Fruit fly (Drosophila melanogaster) whole organism, embryonic: ENCODE measurements around the gene Top3beta.
A peak's percentile ranks its signal among the peaks of the same experiment; 100 is the strongest.

Experiments
- CG10147 ChIP-seq: fragments of 200-800 bp; sonication (Bioruptor generic); optimal IDR thresholded peaks from 2 replicates; lab custom pipeline; 2019; ENCODE audit warnings: missing biosample characterization, mild to moderate bottlenecking, missing genetic modification characterization, moderate library complexity
- CG11504 ChIP-seq: fragments of 200-800 bp; sonication (Bioruptor generic); optimal IDR thresholded peaks from 3 replicates; lab custom pipeline; 2019; ENCODE audit warnings: missing biosample characterization, mild to moderate bottlenecking, missing genetic modification characterization, moderate library complexity
- CG12391 ChIP-seq: fragments of 200-800 bp; sonication (Bioruptor generic); optimal IDR thresholded peaks from 3 replicates; lab custom pipeline; 2018; ENCODE audit warnings: missing biosample characterization, mild to moderate bottlenecking, missing genetic modification characterization, moderate library complexity
- CG2129 ChIP-seq: fragments of 200-800 bp; sonication (Bioruptor generic); IDR thresholded peaks from 2 replicates; pipeline ENCODE4 v1.3.6; 2022; ENCODE audit warnings: missing biosample characterization, missing genetic modification characterization; ENCODE audit not compliant: partially characterized antibody
- CG34224 ChIP-seq: fragments of 200-800 bp; sonication (Bioruptor generic); IDR thresholded peaks from 3 replicates; pipeline ENCODE4 v1.3.6; 2022; ENCODE audit warnings: missing biosample characterization, missing genetic modification characterization; ENCODE audit not compliant: partially characterized antibody
- CG34422 ChIP-seq: fragments of 200-800 bp; sonication (Bioruptor generic); IDR thresholded peaks from 3 replicates; pipeline ENCODE4 v1.3.6; 2022; ENCODE audit warnings: missing biosample characterization, missing genetic modification characterization
- CG3995 ChIP-seq: fragments of 200-800 bp; sonication (Bioruptor generic); optimal IDR thresholded peaks from 3 replicates; lab custom pipeline; 2016; ENCODE audit warnings: missing biosample characterization, missing genetic modification characterization
- CG4424 ChIP-seq: fragments of 200-800 bp; sonication (Bioruptor generic); optimal IDR thresholded peaks from 3 replicates; lab custom pipeline; 2016; ENCODE audit warnings: missing biosample characterization, missing genetic modification characterization
- CG4617 ChIP-seq: fragments of 200-800 bp; sonication (Bioruptor generic); optimal IDR thresholded peaks from 3 replicates; lab custom pipeline; 2016; ENCODE audit warnings: missing biosample characterization, missing genetic modification characterization, borderline replicate concordance
- CG4820 ChIP-seq: fragments of 200-800 bp; sonication (Bioruptor generic); optimal IDR thresholded peaks from 3 replicates; lab custom pipeline; 2016; ENCODE audit warnings: missing biosample characterization, missing genetic modification characterization
- CG6791 ChIP-seq: fragments of 200-800 bp; sonication (Bioruptor generic); IDR thresholded peaks from 3 replicates; pipeline ENCODE4 v1.3.6; 2022; ENCODE audit warnings: missing biosample characterization, missing genetic modification characterization; ENCODE audit not compliant: partially characterized antibody
- CG7745 ChIP-seq: fragments of 200-800 bp; sonication (Bioruptor generic); optimal IDR thresholded peaks from 2 replicates; lab custom pipeline; 2018; ENCODE audit warnings: missing biosample characterization, mild to moderate bottlenecking, missing genetic modification characterization, moderate library complexity
- CG8290 ChIP-seq, 3 experiments: fragments of 200-800 bp; sonication (Bioruptor generic); optimal IDR thresholded peaks; 2 replicates each; lab custom pipeline; 2016 to 2019; ENCODE audit warnings: missing biosample characterization in 3 of 3, missing genetic modification characterization in 3 of 3, mild to moderate bottlenecking in 2 of 3, moderate library complexity in 1 of 3
- Dll ChIP-seq: fragments of 200-800 bp; sonication (Bioruptor generic); IDR thresholded peaks from 4 replicates; pipeline ENCODE4 v1.3.6; 2022; ENCODE audit warnings: missing biosample characterization, missing genetic modification characterization; ENCODE audit not compliant: partially characterized antibody
- Doc3 ChIP-seq: fragments of 200-800 bp; sonication (Bioruptor generic); IDR thresholded peaks from 3 replicates; pipeline ENCODE4 v1.3.6; 2022; ENCODE audit warnings: missing biosample characterization, missing genetic modification characterization; ENCODE audit not compliant: partially characterized antibody
- Dp ChIP-seq: fragments of 200-800 bp; sonication (Bioruptor generic); optimal IDR thresholded peaks from 2 replicates; lab custom pipeline; 2018; ENCODE audit warnings: missing biosample characterization, mild to moderate bottlenecking, missing genetic modification characterization, moderate library complexity
- Fer1 ChIP-seq: fragments of 200-800 bp; sonication (Bioruptor generic); optimal IDR thresholded peaks from 2 replicates; lab custom pipeline; 2017; ENCODE audit warnings: missing biosample characterization, mild to moderate bottlenecking, missing genetic modification characterization
- HLH4C ChIP-seq: fragments of 200-800 bp; sonication (Bioruptor generic); IDR thresholded peaks from 3 replicates; pipeline ENCODE4 v1.3.6; 2022; ENCODE audit warnings: missing biosample characterization, missing genetic modification characterization; ENCODE audit not compliant: partially characterized antibody
- Hmr ChIP-seq: fragments of 200-800 bp; sonication (Bioruptor generic); optimal IDR thresholded peaks from 3 replicates; lab custom pipeline; 2017; ENCODE audit warnings: mild to moderate bottlenecking, missing biosample characterization, missing genetic modification reagents, missing genetic modification characterization
- MBD-R2 ChIP-seq: fragments of 200-800 bp; sonication (Bioruptor generic); IDR thresholded peaks from 2 replicates; pipeline ENCODE4 v1.3.6; 2022; ENCODE audit warnings: missing biosample characterization, missing genetic modification characterization
- Myb ChIP-seq: fragments of 200-800 bp; sonication (Bioruptor generic); optimal IDR thresholded peaks from 2 replicates; lab custom pipeline; 2016; ENCODE audit warnings: missing biosample characterization, missing genetic modification characterization
- Nf-YC ChIP-seq: fragments of 200-800 bp; optimal IDR thresholded peaks from 3 replicates; lab custom pipeline; 2019; ENCODE audit warnings: missing biosample characterization, mild to moderate bottlenecking, missing genetic modification characterization, moderate library complexity
- Opbp ChIP-seq: fragments of 200-800 bp; sonication (Bioruptor generic); IDR thresholded peaks from 3 replicates; pipeline ENCODE4 v1.3.6; 2022; ENCODE audit warnings: missing biosample characterization, missing genetic modification characterization; ENCODE audit not compliant: partially characterized antibody
- YL-1 ChIP-seq: fragments of 200-800 bp; sonication (Bioruptor generic); optimal IDR thresholded peaks from 3 replicates; lab custom pipeline; 2017; ENCODE audit warnings: missing biosample characterization, mild to moderate bottlenecking, missing genetic modification characterization
- amos ChIP-seq: fragments of 200-800 bp; sonication (Bioruptor generic); IDR thresholded peaks from 2 replicates; pipeline ENCODE4 v1.3.6; 2022; ENCODE audit warnings: missing biosample characterization, missing genetic modification characterization; ENCODE audit not compliant: partially characterized antibody
- ato ChIP-seq: fragments of 200-800 bp; sonication (Bioruptor generic); IDR thresholded peaks from 2 replicates; pipeline ENCODE4 v1.3.6; 2022; ENCODE audit warnings: missing biosample characterization, missing genetic modification characterization; ENCODE audit not compliant: partially characterized antibody
- chinmo ChIP-seq: fragments of 200-800 bp; sonication (Bioruptor generic); IDR thresholded peaks from 4 replicates; pipeline ENCODE4 v1.3.6; 2022; ENCODE audit warnings: missing biosample characterization, missing genetic modification characterization; ENCODE audit not compliant: partially characterized antibody
- ftz-f1 ChIP-seq: fragments of 200-800 bp; sonication (Bioruptor generic); optimal IDR thresholded peaks from 2 replicates; lab custom pipeline; 2016; ENCODE audit warnings: missing biosample characterization, missing genetic modification characterization
- hb ChIP-seq: fragments of 200-800 bp; sonication (Bioruptor generic); IDR thresholded peaks from 3 replicates; pipeline ENCODE4 v1.3.6; 2022; ENCODE audit warnings: missing biosample characterization, missing genetic modification characterization; ENCODE audit not compliant: partially characterized antibody
- inv ChIP-seq: fragments of 200-800 bp; sonication (Bioruptor generic); IDR thresholded peaks from 2 replicates; pipeline ENCODE4 v1.3.6; 2022; ENCODE audit warnings: missing biosample characterization, missing genetic modification characterization; ENCODE audit not compliant: partially characterized antibody
- knrl ChIP-seq: fragments of 200-800 bp; sonication (Bioruptor generic); IDR thresholded peaks from 3 replicates; pipeline ENCODE4 v1.3.6; 2022; ENCODE audit warnings: missing biosample characterization, missing genetic modification characterization; ENCODE audit not compliant: partially characterized antibody
- nerfin-2 ChIP-seq: fragments of 200-800 bp; sonication (Bioruptor generic); IDR thresholded peaks from 2 replicates; pipeline ENCODE4 v1.3.6; 2022; ENCODE audit warnings: missing biosample characterization, missing genetic modification characterization; ENCODE audit not compliant: partially characterized antibody
- nmo ChIP-seq: fragments of 200-800 bp; sonication (Bioruptor generic); optimal IDR thresholded peaks from 2 replicates; lab custom pipeline; 2018; ENCODE audit warnings: missing biosample characterization, mild to moderate bottlenecking, missing genetic modification characterization, moderate library complexity
- phol ChIP-seq: fragments of 200-800 bp; sonication (Bioruptor generic); optimal IDR thresholded peaks from 3 replicates; lab custom pipeline; 2018; ENCODE audit warnings: missing biosample characterization, mild to moderate bottlenecking, missing genetic modification characterization, moderate library complexity
- pzg ChIP-seq: fragments of 200-800 bp; sonication (Bioruptor generic); optimal IDR thresholded peaks from 3 replicates; lab custom pipeline; 2018; ENCODE audit warnings: missing biosample characterization, mild to moderate bottlenecking, missing genetic modification characterization, moderate library complexity
- sens ChIP-seq: fragments of 200-800 bp; sonication (Bioruptor generic); peaks from one replicate; lab custom pipeline; 2016; ENCODE audit warnings: missing biosample characterization, missing genetic modification characterization
- sna ChIP-seq: fragments of 200-800 bp; sonication (Bioruptor generic); IDR thresholded peaks from 2 replicates; pipeline ENCODE4 v1.3.6; 2022; ENCODE audit warnings: missing biosample characterization, missing genetic modification characterization; ENCODE audit not compliant: partially characterized antibody
- tna ChIP-seq: fragments of 200-800 bp; sonication (Bioruptor generic); IDR thresholded peaks from 2 replicates; pipeline ENCODE4 v1.3.6; 2022; ENCODE audit warnings: missing biosample characterization, missing genetic modification characterization; ENCODE audit not compliant: partially characterized antibody
- trem ChIP-seq: fragments of 200-800 bp; optimal IDR thresholded peaks from 3 replicates; lab custom pipeline; 2019; ENCODE audit warnings: missing biosample characterization, mild to moderate bottlenecking, missing genetic modification characterization, moderate library complexity
- vnd ChIP-seq: fragments of 200-800 bp; sonication (Bioruptor generic); IDR thresholded peaks from 3 replicates; pipeline ENCODE4 v1.3.6; 2022; ENCODE audit warnings: missing biosample characterization, missing genetic modification characterization; ENCODE audit not compliant: partially characterized antibody
- vvl ChIP-seq: fragments of 200-800 bp; sonication (Bioruptor generic); IDR thresholded peaks from 2 replicates; pipeline ENCODE4 v1.3.6; 2022; ENCODE audit warnings: missing biosample characterization, missing genetic modification characterization

Top3beta gene

dm6 chrX:6260900-6261299 lies 26.9 kb downstream of the Top3beta start, which contains the start of gene Josd (continued):
- peak; percentile 90 for TF ChIP-seq CG3995 (GFP tag; lab: Kevin White, UChicago)
- no peak for TF ChIP-seq ftz-f1 (GFP tag; lab: Kevin White, UChicago)
- TF ChIP-seq tna (GFP tag; lab: Robert Waterston, UW) = peak; percentile 54
- peak; percentile 69; the same call in 1 of the 2 replicates for TF ChIP-seq sna
- TF ChIP-seq Dp (GFP tag; lab: Kevin White, UChicago) = peak; percentile 15
- peak; percentile 18 for TF ChIP-seq nmo (GFP tag; lab: Kevin White, UChicago)
- TF ChIP-seq CG4820 = no peak
- peak; percentile 76 for TF ChIP-seq hb (GFP tag; lab: Robert Waterston, UW)
- peak; percentile 3 for TF ChIP-seq Fer1 (GFP tag; lab: Kevin White, UChicago)
- TF ChIP-seq CG8290 (GFP tag; optimal IDR thresholded peaks at IDR 0.05; lab: Kevin White, UChicago) = no peak
- TF ChIP-seq CG8290 (tag; optimal IDR thresholded peaks at IDR 0.05; lab: Kevin White, UChicago) = peak in 1 of 2 experiments; percentile 41
- TF ChIP-seq Opbp (GFP tag; lab: Robert Waterston, UW) = peak; percentile 85
- 0 out of 2 replicates have a peak, but pooled peaks have one; percentile 8 for TF ChIP-seq vvl (GFP tag; lab: Robert Waterston, UW)
- TF ChIP-seq CG4424 (GFP tag; lab: Kevin White, UChicago) = no peak
- TF ChIP-seq CG34422 = 0 out of 3 replicates have a peak, but pooled peaks have one; percentile 11
- TF ChIP-seq Myb (GFP tag; lab: Kevin White, UChicago) = peak; percentile 75
- TF ChIP-seq Doc3 (GFP tag; lab: Robert Waterston, UW) = peak; percentile 77
- TF ChIP-seq vnd (GFP tag; lab: Robert Waterston, UW) = peak; percentile 67
- peak; percentile 19 for TF ChIP-seq YL-1 (GFP tag; lab: Kevin White, UChicago)
- TF ChIP-seq Dll (GFP tag; lab: Robert Waterston, UW) = peak; percentile 87
- TF ChIP-seq nerfin-2 (GFP tag; lab: Robert Waterston, UW) = peak; percentile 66
- TF ChIP-seq inv (GFP tag; lab: Robert Waterston, UW) = peak; percentile 76
- TF ChIP-seq trem = peak; percentile 6
- TF ChIP-seq CG7745 (tag; lab: Kevin White, UChicago) = no peak
- TF ChIP-seq sens (GFP tag; lab: Kevin White, UChicago) = peak; percentile 16
- TF ChIP-seq pzg (GFP tag; lab: Kevin White, UChicago) = peak; percentile 51
- peak; percentile 8 for TF ChIP-seq Nf-YC (tag; lab: Kevin White, UChicago)
- TF ChIP-seq Hmr (GFP tag; lab: Kevin White, UChicago) = peak; percentile 27
- no peak for TF ChIP-seq phol (tag; lab: Kevin White, UChicago)
- TF ChIP-seq MBD-R2 = peak; percentile 71
- TF ChIP-seq knrl (GFP tag; lab: Robert Waterston, UW) = peak; percentile 85
- TF ChIP-seq CG10147 (GFP tag; lab: Kevin White, UChicago) = peak; percentile 8
- peak; percentile 74 for TF ChIP-seq HLH4C
- peak; percentile 74; the same call in 1 of the 2 replicates for TF ChIP-seq CG2129 (GFP tag; lab: Robert Waterston, UW)
- TF ChIP-seq CG12391 = peak; percentile 23
- TF ChIP-seq CG4617 (GFP tag; lab: Kevin White, UChicago) = peak; percentile 26
- peak; percentile 83 for TF ChIP-seq CG6791 (GFP tag; lab: Robert Waterston, UW)
- TF ChIP-seq CG34224 = peak; percentile 85
- peak; percentile 16 for TF ChIP-seq CG11504
- peak; percentile 70; the same call in 1 of the 4 replicates for TF ChIP-seq chinmo (GFP tag; lab: Robert Waterston, UW)
- TF ChIP-seq ato (GFP tag; lab: Robert Waterston, UW) = peak; percentile 50; the same call in 1 of the 2 replicates
- TF ChIP-seq amos (GFP tag; lab: Robert Waterston, UW) = peak; percentile 92
